Worm (Caenorhabditis elegans) whole organism, L1 larva: ENCODE measurements around the gene cyn-17.
"Not testable (repeated sequence)": the region's sequence is repeated elsewhere in the genome, so short reads cannot be mapped to it uniquely, and the experiment has no call there.

Experiments
- ceh-88 ChIP-seq: fragments of 200-800 bp; sonication (Bioruptor generic); IDR thresholded peaks from 2 replicates; pipeline ENCODE4 v1.3.6; 2022; ENCODE audit warnings: missing genetic modification characterization, missing compliant biosample characterization
- efl-1 ChIP-seq, 4 experiments: fragments of 150-350 bp; optimal IDR thresholded peaks in 3 of 4; peaks in 1 of 4; 1 replicate in 1 of 4; 2 replicates in 3 of 4; lab custom pipeline; 2014; ENCODE audit warnings: missing biosample characterization in 2 of 4, missing genetic modification characterization in 2 of 4, missing genetic modification reagents in 2 of 4
- egl-13 ChIP-seq: sonication (generic microtip); optimal IDR thresholded peaks from 2 replicates; lab custom pipeline; 2016; ENCODE audit warnings: missing genotype, missing genetic modification reagents, missing genetic modification characterization, missing compliant biosample characterization
- fkh-10 ChIP-seq: sonication (generic microtip); optimal IDR thresholded peaks from 2 replicates; lab custom pipeline; 2017; ENCODE audit warnings: missing biosample characterization, missing genetic modification reagents, missing genetic modification characterization
- nhr-20 ChIP-seq: sonication (generic microtip); optimal IDR thresholded peaks from 2 replicates; lab custom pipeline; 2016; ENCODE audit warnings: mild to moderate bottlenecking, missing genetic modification characterization, missing compliant biosample characterization
- nhr-237 ChIP-seq: fragments of 150-350 bp; optimal IDR thresholded peaks from 2 replicates; lab custom pipeline; 2014; ENCODE audit warnings: missing biosample characterization, missing genetic modification characterization
- unc-130 ChIP-seq: fragments of 150-350 bp; optimal IDR thresholded peaks from 2 replicates; lab custom pipeline; 2017; ENCODE audit warnings: missing biosample characterization, missing genetic modification characterization, inconsistent platforms
- ztf-4 ChIP-seq: fragments of 150-350 bp; optimal IDR thresholded peaks from 2 replicates; lab custom pipeline; 2014; ENCODE audit warnings: missing biosample characterization, missing genetic modification characterization

ce11 chrV:5776941-5777340 is 22.5 kb upstream of the cyn-17 start, which contains the start of gene F44E7.4:
- peak; percentile 49 to 55 for TF ChIP-seq efl-1 (optimal IDR thresholded peaks at IDR 0.05; lab: Kevin White, UChicago)
- TF ChIP-seq efl-1 (GFP tag; optimal IDR thresholded peaks at IDR 0.05 in 1 of 2; lab: Kevin White, UChicago): peak in 1 of 2 experiments; percentile 44
- TF ChIP-seq ceh-88 (GFP tag; lab: Robert Waterston, UW): peak; percentile 87
- TF ChIP-seq egl-13; ztf-4; fkh-10 (GFP tag; lab: Kevin White, UChicago); unc-130 (tag; lab: Kevin White, UChicago); nhr-237 (tag; lab: Kevin White, UChicago): not testable (repeated sequence)
- peak; percentile 54 for TF ChIP-seq nhr-20 (tag; lab: Kevin White, UChicago)
